Worm (Caenorhabditis elegans): ENCODE results near the gene sdz-32.
"Not testable (repeated sequence)": the region's sequence is repeated elsewhere in the genome, so short reads cannot be mapped to it uniquely, and the experiment has no call there.

ce11 chrII:3449514-3449913, 24.3 kb upstream of the sdz-32 start, which contains the start of gene C16C8.14:
- not testable (repeated sequence) for TF ChIP-seq mes-4 (tag; optimal IDR thresholded peaks at IDR 0.05); snpc-4 (GFP tag; optimal IDR thresholded peaks at IDR 0.05); snpc-4 (tag; optimal IDR thresholded peaks at IDR 0.05); pha-4 (tag; optimal IDR thresholded peaks at IDR 0.05); F10E7.11 (tag; optimal IDR thresholded peaks at IDR 0.05); mel-28 (tag; optimal IDR thresholded peaks at IDR 0.05; ENCODE audit: borderline replicate concordance); ZK185.1 (tag; optimal IDR thresholded peaks at IDR 0.05; ENCODE audit: poor library complexity, severe bottlenecking); pbrm-1 (GFP tag; IDR thresholded peaks at IDR 0.05); nhr-120 (GFP tag; IDR thresholded peaks at IDR 0.05); cebp-1 (GFP tag; IDR thresholded peaks at IDR 0.05); cebp-1 (tag; optimal IDR thresholded peaks at IDR 0.05)
